Fruit fly (Drosophila melanogaster) whole organism, pupa: ENCODE data around the gene CG15014.

Experiments
- CG12605 ChIP-seq: fragments of 200-800 bp; sonication (Bioruptor generic); IDR thresholded peaks from 2 replicates; pipeline ENCODE4 v1.3.6; 2022; ENCODE audit warnings: missing biosample characterization, missing genetic modification characterization
- CG34367 ChIP-seq: fragments of 200-800 bp; sonication (Bioruptor generic); optimal IDR thresholded peaks from 2 replicates; lab custom pipeline; 2018; ENCODE audit warnings: missing biosample characterization, mild to moderate bottlenecking, missing genetic modification characterization
- CG4496 ChIP-seq: fragments of 200-800 bp; sonication (Bioruptor generic); IDR thresholded peaks from 3 replicates; pipeline ENCODE4 v1.3.6; 2022; ENCODE audit warnings: missing biosample characterization, missing genetic modification characterization
- CG9948 ChIP-seq: fragments of 200-800 bp; sonication (Bioruptor generic); optimal IDR thresholded peaks from 2 replicates; lab custom pipeline; 2018; ENCODE audit warnings: missing biosample characterization, mild to moderate bottlenecking, missing genetic modification characterization, moderate library complexity
- EcR ChIP-seq: fragments of 200-800 bp; sonication (Bioruptor generic); optimal IDR thresholded peaks from 3 replicates; lab custom pipeline; 2019; ENCODE audit warnings: missing biosample characterization, missing genetic modification characterization, mild to moderate bottlenecking, moderate library complexity, missing genetic modification reagents
- rn ChIP-seq: fragments of 200-800 bp; sonication (Bioruptor generic); IDR thresholded peaks from 2 replicates; pipeline ENCODE4 v1.3.6; 2022; ENCODE audit warnings: missing biosample characterization, missing genetic modification characterization

- TF ChIP-seq CG9948 (tag; lab: Kevin White, UChicago): no peak
- no peak for TF ChIP-seq EcR (GFP tag; lab: Kevin White, UChicago)
- TF ChIP-seq CG34367 (tag; lab: Kevin White, UChicago): no peak
- TF ChIP-seq CG4496 (GFP tag; lab: Robert Waterston, UW): no peak
- TF ChIP-seq rn (GFP tag; lab: Robert Waterston, UW): no peak
- no peak for TF ChIP-seq CG12605
Observed at dm6 chr3L:4363484-4363883, 41.4 kb upstream of the CG15014 start.
